Fruit fly (Drosophila melanogaster) whole organism, pupa: ENCODE data around the gene CG34452.

Experiments
- CG10348 ChIP-seq: fragments of 200-800 bp; sonication (Bioruptor generic); IDR thresholded peaks from 2 replicates; pipeline ENCODE4 v1.3.6; 2022; ENCODE audit warnings: missing biosample characterization, missing genetic modification characterization
- CG12605 ChIP-seq: fragments of 200-800 bp; sonication (Bioruptor generic); IDR thresholded peaks from 2 replicates; pipeline ENCODE4 v1.3.6; 2022; ENCODE audit warnings: missing biosample characterization, missing genetic modification characterization
- CG32121 ChIP-seq: fragments of 200-800 bp; sonication (Bioruptor generic); IDR thresholded peaks from 2 replicates; pipeline ENCODE4 v1.3.6; 2022; ENCODE audit warnings: missing biosample characterization, missing genetic modification characterization
- CG34367 ChIP-seq: fragments of 200-800 bp; sonication (Bioruptor generic); optimal IDR thresholded peaks from 2 replicates; lab custom pipeline; 2018; ENCODE audit warnings: missing biosample characterization, mild to moderate bottlenecking, missing genetic modification characterization
- CG8159 ChIP-seq: fragments of 200-800 bp; sonication (Bioruptor generic); optimal IDR thresholded peaks from 3 replicates; lab custom pipeline; 2018; ENCODE audit warnings: missing biosample characterization, mild to moderate bottlenecking, missing genetic modification characterization, moderate library complexity
- CG9948 ChIP-seq: fragments of 200-800 bp; sonication (Bioruptor generic); optimal IDR thresholded peaks from 2 replicates; lab custom pipeline; 2018; ENCODE audit warnings: missing biosample characterization, mild to moderate bottlenecking, missing genetic modification characterization, moderate library complexity
- EcR ChIP-seq: fragments of 200-800 bp; sonication (Bioruptor generic); optimal IDR thresholded peaks from 3 replicates; lab custom pipeline; 2019; ENCODE audit warnings: missing biosample characterization, missing genetic modification characterization, mild to moderate bottlenecking, moderate library complexity, missing genetic modification reagents
- Ets98B ChIP-seq: fragments of 200-800 bp; sonication (Bioruptor generic); IDR thresholded peaks from 2 replicates; pipeline ENCODE4 v1.3.6; 2022; ENCODE audit warnings: missing biosample characterization, missing genetic modification characterization
- Snoo ChIP-seq: fragments of 200-800 bp; sonication (Bioruptor generic); optimal IDR thresholded peaks from 3 replicates; lab custom pipeline; 2017; ENCODE audit warnings: missing biosample characterization, mild to moderate bottlenecking, missing genetic modification characterization, inconsistent platforms
- fd96Ca ChIP-seq: fragments of 200-800 bp; sonication (Bioruptor generic); IDR thresholded peaks from 3 replicates; pipeline ENCODE4 v1.3.6; 2022; ENCODE audit warnings: missing biosample characterization, missing genetic modification characterization
- gl ChIP-seq: fragments of 200-800 bp; sonication (Bioruptor generic); optimal IDR thresholded peaks from 2 replicates; lab custom pipeline; 2018; ENCODE audit warnings: missing biosample characterization, mild to moderate bottlenecking, missing genetic modification characterization
- rn ChIP-seq: fragments of 200-800 bp; sonication (Bioruptor generic); IDR thresholded peaks from 2 replicates; pipeline ENCODE4 v1.3.6; 2022; ENCODE audit warnings: missing biosample characterization, missing genetic modification characterization

- TF ChIP-seq CG9948 (tag; lab: Kevin White, UChicago) (no peak), rn (no peak), gl (tag; lab: Kevin White, UChicago) (no peak), CG10348 (GFP tag; lab: Robert Waterston, UW) (no peak), CG8159 (tag; lab: Kevin White, UChicago) (no peak), CG32121 (GFP tag; lab: Robert Waterston, UW) (no peak), Ets98B (GFP tag; lab: Robert Waterston, UW) (no peak), fd96Ca (GFP tag; lab: Robert Waterston, UW) (no peak), Snoo (tag; lab: Kevin White, UChicago) (no peak), EcR (GFP tag; lab: Kevin White, UChicago) (no peak), CG12605 (GFP tag; lab: Robert Waterston, UW) (no peak), CG34367 (tag; lab: Kevin White, UChicago) (no peak)
Measured at dm6 chr3L:15679420-15679819, 8.3 kb downstream of the CG34452 start, which contains the start of gene CG7304.
